Worm (Caenorhabditis elegans) whole organism, L2 larva: ENCODE measurements around the gene F53C3.1.

Source experiments
- ama-1 ChIP-seq: fragments of 150-350 bp; optimal IDR thresholded peaks from 2 replicates; lab custom pipeline; 2018; ENCODE audit warnings: inconsistent platforms
- ceh-82 ChIP-seq: fragments of 150-350 bp; optimal IDR thresholded peaks from 2 replicates; lab custom pipeline; 2014; ENCODE audit warnings: missing biosample characterization, missing genetic modification characterization
- elt-3 ChIP-seq: sonication (generic microtip); optimal IDR thresholded peaks from 2 replicates; lab custom pipeline; 2017; ENCODE audit warnings: missing biosample characterization, missing genetic modification characterization
- fos-1 ChIP-seq: fragments of 150-350 bp; optimal IDR thresholded peaks from 2 replicates; lab custom pipeline; 2014; ENCODE audit warnings: missing biosample characterization, missing genetic modification characterization
- mdl-1 ChIP-seq, 2 experiments: fragments of 150-350 bp in 1 of 2; sonication (generic microtip) in 1 of 2; optimal IDR thresholded peaks; 2 replicates each; lab custom pipeline; 2017; ENCODE audit warnings: missing biosample characterization in 2 of 2, missing genetic modification characterization in 2 of 2
- nhr-11 ChIP-seq: fragments of 150-350 bp; optimal IDR thresholded peaks from 2 replicates; lab custom pipeline; 2014; ENCODE audit warnings: missing biosample characterization, missing genetic modification characterization
- nhr-77 ChIP-seq: fragments of 150-350 bp; optimal IDR thresholded peaks from 2 replicates; lab custom pipeline; 2014; ENCODE audit warnings: missing biosample characterization, missing genetic modification characterization
- unc-62 ChIP-seq: fragments of 150-350 bp; optimal IDR thresholded peaks from 2 replicates; lab custom pipeline; 2014; ENCODE audit warnings: missing biosample characterization, missing genetic modification reagents, missing genetic modification characterization
- zag-1 ChIP-seq: fragments of 150-350 bp; optimal IDR thresholded peaks from 2 replicates; lab custom pipeline; 2014; ENCODE audit warnings: missing biosample characterization, missing genetic modification characterization

DNA sequence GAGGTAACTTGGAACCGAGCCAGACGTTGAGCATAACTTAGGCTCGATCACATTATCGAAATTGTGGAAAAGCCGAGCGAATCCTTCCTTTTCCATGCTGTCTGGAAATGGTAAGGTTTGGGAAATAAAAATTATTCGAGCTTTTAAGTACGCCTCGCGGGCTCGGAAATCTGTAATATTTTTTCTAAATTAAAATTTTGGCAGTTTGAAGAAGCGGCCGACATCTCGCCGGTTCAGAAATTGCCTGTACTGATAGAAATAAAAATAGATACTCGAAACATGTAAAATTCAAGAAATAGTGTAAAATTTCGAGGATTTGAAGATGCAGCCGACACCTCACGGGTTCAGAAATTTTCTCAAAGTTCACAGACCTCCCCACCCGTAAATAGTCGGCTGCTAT is 1.1 kb upstream of the F53C3.1 start, which contains the start of gene bcmo-2:
- TF ChIP-seq ceh-82 (tag; lab: Kevin White, UChicago) (no peak), ama-1 (no peak), unc-62 (GFP tag; lab: Kevin White, UChicago) (no peak), elt-3 (tag; lab: Kevin White, UChicago) (no peak), fos-1 (tag; lab: Kevin White, UChicago) (no peak), mdl-1 (tag; optimal IDR thresholded peaks at IDR 0.05; lab: Kevin White, UChicago) (no peak), zag-1 (tag; lab: Kevin White, UChicago) (no peak), nhr-11 (no peak), nhr-77 (tag; lab: Kevin White, UChicago) (no peak)
